Comparison of ENCODE assay signal across 4 worm cellular contexts in genomic region chrX:15555529-15555928, ce11.
A peak's percentile ranks its signal among the peaks of the same experiment; 100 is the strongest.
TF ChIP-seq lines count a peak whose summit lies in the region.

No protein-coding gene starts in this region.

TF ChIP-seq in whole organism, L1 larva, 84 proteins besides CTCF, POLR2A, EP300 and RAD21:
- peak; percentile 0 for TF ChIP-seq unc-86 (tag; optimal IDR thresholded peaks at IDR 0.05; lab: Kevin White, UChicago)
- TF ChIP-seq aly-2 (tag; optimal IDR thresholded peaks at IDR 0.05; lab: Kevin White, UChicago), result no peak
- no peak for TF ChIP-seq lir-3 (tag; optimal IDR thresholded peaks at IDR 0.05; lab: Kevin White, UChicago; ENCODE audit: poor library complexity)
- TF ChIP-seq nhr-85 (tag; lab: Kevin White, UChicago), result peak; percentile 54
TF ChIP-seq in whole organism, L1 larva: peak in this region for 2.

TF ChIP-seq in whole organism, L2 larva, 48 proteins besides CTCF, POLR2A, EP300 and RAD21:
- TF ChIP-seq lin-39 (tag; optimal IDR thresholded peaks at IDR 0.05; lab: Kevin White, UChicago) (no peak), lin-13 (GFP tag; optimal IDR thresholded peaks at IDR 0.05; lab: Kevin White, UChicago) (no peak), lin-11 (tag; optimal IDR thresholded peaks at IDR 0.05; lab: Kevin White, UChicago) (no peak), unc-55 (GFP tag; optimal IDR thresholded peaks at IDR 0.05; lab: Kevin White, UChicago) (peak; percentile 27), blmp-1 (tag; optimal IDR thresholded peaks at IDR 0.05; lab: Kevin White, UChicago; ENCODE audit: insufficient read depth) (no peak), skn-1 (tag; optimal IDR thresholded peaks at IDR 0.05; lab: Kevin White, UChicago) (no peak), nhr-129 (tag; optimal IDR thresholded peaks at IDR 0.05; lab: Kevin White, UChicago) (peak; percentile 1)
TF ChIP-seq in whole organism, L2 larva: peak in this region for 2.

TF ChIP-seq in whole organism, L3 larva, 47 proteins besides CTCF, POLR2A, EP300 and RAD21:
- peak; percentile 2 for TF ChIP-seq lin-39 (tag; optimal IDR thresholded peaks at IDR 0.05; lab: Kevin White, UChicago)
- no peak for TF ChIP-seq nfya-1 (tag; optimal IDR thresholded peaks at IDR 0.05; lab: Kevin White, UChicago; ENCODE audit: insufficient read depth)

TF ChIP-seq in whole organism, mixed stage, embryonic, 35 proteins besides CTCF, POLR2A, EP300 and RAD21:
- no peak for TF ChIP-seq ceh-43 (GFP tag; optimal IDR thresholded peaks at IDR 0.05; lab: Kevin White, UChicago)
- TF ChIP-seq mls-2 (tag; optimal IDR thresholded peaks at IDR 0.05; lab: Kevin White, UChicago), result no peak
- TF ChIP-seq zip-8 (tag; optimal IDR thresholded peaks at IDR 0.05; lab: Kevin White, UChicago), result no peak
- no peak for TF ChIP-seq nhr-12 (tag; optimal IDR thresholded peaks at IDR 0.05; lab: Kevin White, UChicago)
- peak; percentile 15 for TF ChIP-seq unc-120 (tag; optimal IDR thresholded peaks at IDR 0.05; lab: Kevin White, UChicago; ENCODE audit: poor library complexity, severe bottlenecking)
- no peak for TF ChIP-seq flh-1 (GFP tag; optimal IDR thresholded peaks at IDR 0.05; lab: Kevin White, UChicago)
- TF ChIP-seq unc-62 (GFP tag; optimal IDR thresholded peaks at IDR 0.05; lab: Kevin White, UChicago), result peak; percentile 24
- TF ChIP-seq M03D4.4 (tag; optimal IDR thresholded peaks at IDR 0.05; lab: Kevin White, UChicago), result no peak
- no peak for TF ChIP-seq ceh-83 (GFP tag; optimal IDR thresholded peaks at IDR 0.05; lab: Kevin White, UChicago)
- TF ChIP-seq pha-4 (tag; optimal IDR thresholded peaks at IDR 0.05; lab: Kevin White, UChicago), result no peak
- TF ChIP-seq ztf-11 (tag; optimal IDR thresholded peaks at IDR 0.05; lab: Kevin White, UChicago), result no peak
- TF ChIP-seq elt-1 (tag; optimal IDR thresholded peaks at IDR 0.05; lab: Kevin White, UChicago; ENCODE audit: borderline replicate concordance, insufficient read depth), result no peak
- no peak for TF ChIP-seq nhr-28 (tag; optimal IDR thresholded peaks at IDR 0.05; lab: Kevin White, UChicago)
- TF ChIP-seq ham-2 (GFP tag; optimal IDR thresholded peaks at IDR 0.05; lab: Kevin White, UChicago), result no peak
TF ChIP-seq in whole organism, mixed stage, embryonic: peak in this region for 2.
